Worm (Caenorhabditis elegans): Measurements from ENCODE around the gene B0218.7.

The B0218.7 gene

DNA sequence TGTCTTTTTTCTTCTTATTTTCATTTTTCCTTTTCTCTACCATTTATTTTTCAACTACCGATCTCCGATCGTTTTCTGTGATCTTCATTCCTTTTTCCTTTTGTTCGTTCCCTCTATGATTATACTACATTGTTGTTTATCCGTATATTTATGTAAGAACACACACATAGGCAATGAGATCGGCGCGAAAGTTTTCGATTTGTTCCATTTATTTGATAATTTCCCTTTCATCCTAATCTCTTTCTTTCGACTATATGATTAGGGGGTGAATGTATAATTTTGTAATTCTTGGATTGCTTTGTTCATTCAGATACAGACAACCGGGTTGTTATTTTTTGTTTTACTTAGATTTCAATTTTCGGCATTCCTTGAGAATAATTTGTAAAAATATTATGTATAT lies 7.8 kb upstream of the B0218.7 start:
- TF ChIP-seq med-1 (GFP tag; optimal IDR thresholded peaks at IDR 0.05; ENCODE audit: insufficient read depth) (no peak), cog-1 (tag; optimal IDR thresholded peaks at IDR 0.05) (no peak), tab-1 (GFP tag; IDR thresholded peaks at IDR 0.05) (no peak), ref-1 (GFP tag; conservative IDR thresholded peaks at IDR 0.05) (no peak), klf-2 (GFP tag; conservative IDR thresholded peaks at IDR 0.05) (no peak), flt-1 (GFP tag; IDR thresholded peaks at IDR 0.05) (no peak), ztf-29 (GFP tag; IDR thresholded peaks at IDR 0.05) (no peak), ztf-23 (GFP tag; IDR thresholded peaks at IDR 0.05) (no peak), T22C8.4 (GFP tag; IDR thresholded peaks at IDR 0.05) (no peak)

DNA sequence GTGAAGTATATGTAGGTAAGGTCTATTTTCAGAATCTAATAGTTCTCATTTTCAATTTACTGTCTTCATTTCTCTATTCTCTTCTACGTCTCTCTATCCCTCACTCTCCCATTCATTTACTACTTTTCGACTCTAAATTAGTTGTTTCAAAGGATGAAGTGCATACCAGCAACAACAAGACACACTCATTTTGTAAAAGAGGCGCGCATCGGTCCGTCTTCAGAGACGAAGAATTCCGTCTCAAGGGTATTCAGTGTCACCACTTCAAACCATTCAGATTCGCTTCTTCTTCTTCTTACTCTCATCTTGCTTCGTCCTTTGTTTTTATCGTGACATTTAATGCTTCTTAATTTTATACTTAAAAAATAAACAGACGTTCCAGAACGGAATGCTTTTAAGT lies 5.5 kb upstream of the B0218.7 start:
- no peak for TF ChIP-seq T22C8.4 (GFP tag; IDR thresholded peaks at IDR 0.05)
- TF ChIP-seq flt-1 (GFP tag; IDR thresholded peaks at IDR 0.05): no peak
- TF ChIP-seq med-1 (GFP tag; optimal IDR thresholded peaks at IDR 0.05; ENCODE audit: insufficient read depth): no peak
- TF ChIP-seq klf-2 (GFP tag; conservative IDR thresholded peaks at IDR 0.05): no peak
- no peak for TF ChIP-seq cog-1 (tag; optimal IDR thresholded peaks at IDR 0.05)
- TF ChIP-seq ztf-23 (GFP tag; IDR thresholded peaks at IDR 0.05): no peak
- no peak for TF ChIP-seq tab-1 (GFP tag; IDR thresholded peaks at IDR 0.05)
- no peak for TF ChIP-seq ref-1 (GFP tag; conservative IDR thresholded peaks at IDR 0.05)
- no peak for TF ChIP-seq ztf-29 (GFP tag; IDR thresholded peaks at IDR 0.05)

DNA sequence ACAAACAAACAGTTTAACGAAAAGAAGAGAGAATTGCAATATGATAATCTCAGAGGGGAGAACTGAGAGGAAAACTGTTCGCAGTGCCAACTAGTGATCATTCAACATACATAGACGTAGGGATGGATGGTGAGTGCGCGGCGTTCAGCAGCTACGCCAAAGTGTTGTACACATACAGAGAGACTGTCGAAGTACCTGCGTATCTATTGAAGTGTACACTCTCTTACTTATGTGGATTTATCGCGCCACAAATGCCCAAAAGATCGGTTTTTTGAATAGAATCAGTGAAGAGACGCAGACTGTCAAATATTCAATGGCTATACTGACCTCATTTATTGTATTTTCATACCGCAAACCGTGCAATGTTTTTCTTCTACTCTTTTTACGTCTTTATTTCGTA lies 4.4 kb upstream of the B0218.7 start:
- TF ChIP-seq cog-1 (tag; optimal IDR thresholded peaks at IDR 0.05) (peak; percentile 57), klf-2 (GFP tag; conservative IDR thresholded peaks at IDR 0.05) (no peak)

DNA sequence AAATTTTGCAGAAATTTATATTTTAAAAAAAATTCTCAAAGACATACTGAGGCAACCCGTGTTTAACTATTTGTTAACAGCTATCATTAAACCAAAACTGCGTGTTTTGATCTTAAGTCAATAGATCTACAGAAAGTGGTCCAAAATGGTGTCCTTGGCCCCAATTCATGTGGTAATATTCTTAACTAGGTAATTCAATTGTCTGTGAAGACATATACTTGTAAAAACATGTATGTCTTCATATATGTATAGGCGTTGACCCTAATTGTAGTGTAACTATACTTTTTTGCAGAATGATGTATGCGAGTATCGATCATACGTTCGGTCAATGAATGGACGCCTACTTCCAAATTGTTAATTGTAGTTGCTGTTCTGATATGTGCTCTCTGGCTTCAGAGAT lies 3.8 kb upstream of the B0218.7 start, which contains the start of gene C07G1.15:
TSS of gene C07G1.15 (plus strand) at position 301 of the 400 bp plus-strand sequence.
- no peak for TF ChIP-seq ref-1 (GFP tag; conservative IDR thresholded peaks at IDR 0.05)
- TF ChIP-seq ztf-29 (GFP tag; IDR thresholded peaks at IDR 0.05): no peak
- TF ChIP-seq tab-1 (GFP tag; IDR thresholded peaks at IDR 0.05): no peak
- TF ChIP-seq ztf-23 (GFP tag; IDR thresholded peaks at IDR 0.05): no peak
- TF ChIP-seq T22C8.4 (GFP tag; IDR thresholded peaks at IDR 0.05): no peak
- no peak for TF ChIP-seq med-1 (GFP tag; optimal IDR thresholded peaks at IDR 0.05; ENCODE audit: insufficient read depth)
- TF ChIP-seq flt-1 (GFP tag; IDR thresholded peaks at IDR 0.05): no peak
- TF ChIP-seq cog-1 (tag; optimal IDR thresholded peaks at IDR 0.05): no peak
- no peak for TF ChIP-seq klf-2 (GFP tag; conservative IDR thresholded peaks at IDR 0.05)

DNA sequence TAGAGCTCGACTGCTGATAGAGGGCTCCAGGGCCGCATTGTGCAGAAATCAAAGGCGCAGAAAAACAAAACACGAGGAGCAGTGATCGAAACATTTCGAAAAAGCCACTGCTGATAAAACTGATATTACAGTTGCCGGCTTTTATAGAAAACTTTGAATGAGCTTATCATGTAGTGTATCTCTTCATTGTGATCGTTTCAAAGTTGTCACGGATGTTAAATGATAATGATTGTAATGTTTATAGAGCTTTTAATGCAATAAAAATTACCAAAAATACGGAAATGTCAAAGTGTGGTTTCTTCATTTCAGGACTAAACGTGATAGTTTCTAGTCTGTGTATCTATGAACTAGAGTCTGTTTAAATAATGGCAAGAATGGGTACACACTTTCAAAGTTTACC lies 2.8 kb upstream of the B0218.7 start, which contains the start of gene clec-52:
TSS of gene clec-52 (minus strand) at position 101 of the 400 bp plus-strand sequence.
- no peak for TF ChIP-seq T22C8.4 (GFP tag; IDR thresholded peaks at IDR 0.05)
- TF ChIP-seq med-1 (GFP tag; optimal IDR thresholded peaks at IDR 0.05; ENCODE audit: insufficient read depth): no peak
- no peak for TF ChIP-seq tab-1 (GFP tag; IDR thresholded peaks at IDR 0.05)
- no peak for TF ChIP-seq ref-1 (GFP tag; conservative IDR thresholded peaks at IDR 0.05)
- no peak for TF ChIP-seq cog-1 (tag; optimal IDR thresholded peaks at IDR 0.05)
- TF ChIP-seq klf-2 (GFP tag; conservative IDR thresholded peaks at IDR 0.05): no peak
- no peak for TF ChIP-seq ztf-23 (GFP tag; IDR thresholded peaks at IDR 0.05)
- TF ChIP-seq ztf-29 (GFP tag; IDR thresholded peaks at IDR 0.05): no peak
- no peak for TF ChIP-seq flt-1 (GFP tag; IDR thresholded peaks at IDR 0.05)

DNA sequence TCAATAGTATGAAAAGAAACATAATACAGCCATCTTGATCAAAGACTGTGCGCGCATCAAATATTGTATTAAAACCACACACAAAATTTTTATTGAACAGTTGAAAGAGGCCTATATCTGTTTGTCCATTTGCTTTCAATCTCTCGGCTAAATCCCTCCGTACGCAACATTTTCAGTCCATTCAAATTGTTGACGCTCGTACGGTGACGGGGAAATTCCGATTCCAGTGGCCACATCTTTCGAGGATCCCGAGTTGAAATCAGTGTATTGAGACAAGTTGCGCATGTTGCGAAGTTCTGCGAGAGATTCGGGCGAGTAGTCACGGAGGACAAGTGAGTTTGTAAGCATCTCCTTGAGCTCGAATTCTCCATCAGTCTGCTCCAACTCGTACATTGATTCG lies 1.3 kb downstream of the B0218.7 start:
- TF ChIP-seq ref-1 (GFP tag; conservative IDR thresholded peaks at IDR 0.05) (no peak), ztf-23 (GFP tag; IDR thresholded peaks at IDR 0.05) (no peak), cog-1 (tag; optimal IDR thresholded peaks at IDR 0.05) (no peak)

DNA sequence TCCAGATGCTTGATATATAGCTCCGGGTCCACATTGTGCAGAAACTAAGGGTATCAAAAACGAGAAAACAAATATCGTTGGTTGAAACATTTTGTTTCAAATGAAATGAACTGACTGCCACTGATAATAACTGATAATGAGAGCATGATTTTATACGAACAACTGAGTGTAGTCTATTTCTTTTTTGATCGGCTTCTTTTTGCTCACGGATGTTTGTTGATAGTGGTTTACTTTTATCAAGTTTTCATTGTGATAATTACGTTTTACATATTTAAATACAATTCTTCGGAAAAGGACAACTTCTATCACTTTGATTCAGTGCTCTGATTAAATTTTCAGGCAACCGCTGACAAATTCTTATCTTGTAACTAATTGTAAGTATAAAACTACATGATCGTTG lies 2.2 kb downstream of the B0218.7 start, which contains the start of gene clec-51:
TSS of gene clec-51 (minus strand) at position 114 of the 400 bp plus-strand sequence.
- TF ChIP-seq flt-1 (GFP tag; IDR thresholded peaks at IDR 0.05) (no peak), ztf-29 (GFP tag; IDR thresholded peaks at IDR 0.05) (no peak), klf-2 (GFP tag; conservative IDR thresholded peaks at IDR 0.05) (no peak), T22C8.4 (GFP tag; IDR thresholded peaks at IDR 0.05) (no peak), med-1 (GFP tag; optimal IDR thresholded peaks at IDR 0.05; ENCODE audit: insufficient read depth) (no peak), ztf-23 (GFP tag; IDR thresholded peaks at IDR 0.05) (no peak), ref-1 (GFP tag; conservative IDR thresholded peaks at IDR 0.05) (no peak), cog-1 (tag; optimal IDR thresholded peaks at IDR 0.05) (no peak), tab-1 (GFP tag; IDR thresholded peaks at IDR 0.05) (no peak)

DNA sequence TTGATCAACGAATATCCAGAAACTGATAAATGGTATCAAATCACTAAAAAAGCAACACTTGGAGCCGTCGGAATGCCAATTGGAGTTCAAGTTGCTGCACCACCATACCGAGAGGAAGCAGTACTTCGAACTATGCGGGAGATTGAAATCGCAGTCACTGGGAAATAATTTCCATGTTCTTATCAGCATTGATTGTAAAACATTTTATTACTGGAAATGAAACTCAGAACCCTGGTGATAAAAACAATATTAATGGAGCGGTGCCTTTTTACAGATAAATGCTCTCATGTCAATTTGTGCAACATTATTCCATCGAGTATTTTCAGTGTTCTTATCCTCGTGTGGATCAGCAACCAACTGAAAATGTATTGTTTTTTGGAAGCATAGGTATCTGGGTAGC lies 4.1 kb downstream of the B0218.7 start:
- TF ChIP-seq ztf-23 (GFP tag; IDR thresholded peaks at IDR 0.05) (no peak), ztf-29 (GFP tag; IDR thresholded peaks at IDR 0.05) (no peak), cog-1 (tag; optimal IDR thresholded peaks at IDR 0.05) (no peak), T22C8.4 (GFP tag; IDR thresholded peaks at IDR 0.05) (no peak), flt-1 (GFP tag; IDR thresholded peaks at IDR 0.05) (no peak), tab-1 (GFP tag; IDR thresholded peaks at IDR 0.05) (no peak), med-1 (GFP tag; optimal IDR thresholded peaks at IDR 0.05; ENCODE audit: insufficient read depth) (no peak), ref-1 (GFP tag; conservative IDR thresholded peaks at IDR 0.05) (no peak), klf-2 (GFP tag; conservative IDR thresholded peaks at IDR 0.05) (no peak)

DNA sequence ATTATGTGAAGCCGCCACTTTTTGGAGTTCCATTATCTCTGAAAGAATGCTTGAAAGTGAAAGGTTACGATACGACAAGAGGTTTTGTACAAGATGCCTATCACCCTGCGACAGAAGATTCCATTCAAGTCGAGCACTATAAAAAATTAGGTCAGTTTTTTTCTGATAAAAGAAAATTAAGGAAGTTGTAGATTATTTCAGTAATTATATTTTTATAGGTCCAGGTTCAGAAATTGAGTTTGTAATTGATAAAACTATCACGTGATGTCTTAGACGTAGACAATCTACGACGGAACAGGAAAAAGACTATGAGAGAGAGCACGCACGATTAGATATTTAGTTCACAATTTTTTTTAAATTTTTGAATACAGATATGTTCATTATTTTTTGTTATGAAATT lies 5.9 kb downstream of the B0218.7 start:
- no peak for TF ChIP-seq T22C8.4 (GFP tag; IDR thresholded peaks at IDR 0.05)
- no peak for TF ChIP-seq klf-2 (GFP tag; conservative IDR thresholded peaks at IDR 0.05)
- no peak for TF ChIP-seq cog-1 (tag; optimal IDR thresholded peaks at IDR 0.05)

DNA sequence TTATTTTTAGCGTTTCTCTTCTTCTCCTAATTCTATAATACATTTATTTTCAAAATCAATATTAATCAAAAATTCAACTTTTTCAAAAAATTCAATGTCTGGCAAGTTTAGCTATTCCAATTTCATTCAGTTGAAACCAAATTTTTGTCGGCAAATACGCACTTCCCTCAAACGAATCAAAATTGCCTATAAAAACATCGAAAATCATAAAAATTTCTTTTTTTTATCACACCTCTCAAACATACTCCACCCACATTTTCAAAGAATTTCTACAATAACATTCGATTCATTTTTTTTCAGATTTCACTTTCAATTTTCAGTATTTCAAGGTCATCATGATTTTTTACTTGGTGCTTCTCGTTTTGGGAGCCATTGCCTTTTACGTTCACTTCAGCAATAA lies 6.8 kb downstream of the B0218.7 start, which contains the start of gene faah-1:
TSS of gene faah-1 (plus strand) at position 301 of the 400 bp plus-strand sequence.
- no peak for TF ChIP-seq tab-1 (GFP tag; IDR thresholded peaks at IDR 0.05)
- TF ChIP-seq T22C8.4 (GFP tag; IDR thresholded peaks at IDR 0.05): no peak
- no peak for TF ChIP-seq klf-2 (GFP tag; conservative IDR thresholded peaks at IDR 0.05)
- no peak for TF ChIP-seq ztf-23 (GFP tag; IDR thresholded peaks at IDR 0.05)
- TF ChIP-seq cog-1 (tag; optimal IDR thresholded peaks at IDR 0.05): no peak
- TF ChIP-seq flt-1 (GFP tag; IDR thresholded peaks at IDR 0.05): no peak
- no peak for TF ChIP-seq ztf-29 (GFP tag; IDR thresholded peaks at IDR 0.05)
- no peak for TF ChIP-seq med-1 (GFP tag; optimal IDR thresholded peaks at IDR 0.05; ENCODE audit: insufficient read depth)
- no peak for TF ChIP-seq ref-1 (GFP tag; conservative IDR thresholded peaks at IDR 0.05)

All from whole organism, midembryonic.